Worm (Caenorhabditis elegans): ENCODE results near the gene ceh-34.
A peak's percentile ranks its signal among the peaks of the same experiment; 100 is the strongest.

Gene ceh-34

DNA sequence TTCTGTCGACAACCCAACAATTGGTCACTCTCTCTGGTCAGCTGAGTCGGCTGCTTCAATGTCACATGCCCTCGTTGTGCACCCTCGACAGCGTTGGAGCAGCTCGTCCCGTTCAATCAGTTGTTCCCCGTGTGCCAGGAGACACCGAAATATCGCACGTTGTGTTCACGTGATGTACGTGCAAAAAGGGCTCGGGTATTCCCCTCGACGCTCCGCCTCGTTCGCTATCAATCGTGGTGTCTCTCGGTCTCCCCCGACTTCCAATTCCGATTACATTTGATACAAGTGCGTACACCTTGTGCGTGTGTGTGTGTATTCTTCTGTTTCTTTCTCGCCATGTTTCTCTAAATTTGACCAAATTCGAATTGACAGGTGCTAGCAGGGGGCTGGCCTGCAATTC is 47.9 kb downstream of the ceh-34 start (continued):
- TF ChIP-seq F37B4.10 (GFP tag; IDR thresholded peaks at IDR 0.05) (no peak), repo-1 (tag; optimal IDR thresholded peaks at IDR 0.05) (no peak), nhr-90 (tag; optimal IDR thresholded peaks at IDR 0.05) (peak; percentile 46), rcor-1 (GFP tag; IDR thresholded peaks at IDR 0.05) (no peak), hlh-12 (tag; optimal IDR thresholded peaks at IDR 0.05) (no peak), hrde-1 (tag; optimal IDR thresholded peaks at IDR 0.05; ENCODE audit: borderline replicate concordance) (no peak), F10E7.11 (tag; optimal IDR thresholded peaks at IDR 0.05) (no peak), T07F8.4 (tag; optimal IDR thresholded peaks at IDR 0.05) (no peak), ets-4 (GFP tag; optimal IDR thresholded peaks at IDR 0.05) (peak; percentile 62), zfh-2 (GFP tag; conservative IDR thresholded peaks at IDR 0.05) (peak; percentile 86), ZK185.1 (tag; optimal IDR thresholded peaks at IDR 0.05; ENCODE audit: poor library complexity, severe bottlenecking) (no peak), ztf-22 (GFP tag; optimal IDR thresholded peaks at IDR 0.05) (peak; percentile 91), lin-35 (GFP tag; optimal IDR thresholded peaks at IDR 0.05) (no peak), Y95B8A.8 (GFP tag; IDR thresholded peaks at IDR 0.05) (no peak), sptf-2 (GFP tag; optimal IDR thresholded peaks at IDR 0.05) (no peak), B0019.2 (GFP tag; conservative IDR thresholded peaks at IDR 0.05) (no peak), ama-1 (optimal IDR thresholded peaks at IDR 0.05) (no peak), ama-1 (GFP tag; optimal IDR thresholded peaks at IDR 0.05) (no peak), ekl-4 (GFP tag; IDR thresholded peaks at IDR 0.05) (0 out of 2 replicates have a peak, but pooled peaks have one; percentile 44), athp-1 (tag; optimal IDR thresholded peaks at IDR 0.05) (no peak), die-1 (tag; optimal IDR thresholded peaks at IDR 0.05) (no peak), nhr-27 (tag; optimal IDR thresholded peaks at IDR 0.05) (no peak), F57A8.1 (GFP tag; optimal IDR thresholded peaks at IDR 0.05) (no peak), lag-1 (GFP tag; IDR thresholded peaks at IDR 0.05) (no peak), him-1 (tag; optimal IDR thresholded peaks at IDR 0.05) (no peak), F39B2.1 (GFP tag; IDR thresholded peaks at IDR 0.05) (no peak), sea-2 (GFP tag; IDR thresholded peaks at IDR 0.05) (no peak), F57C9.4 (tag; optimal IDR thresholded peaks at IDR 0.05) (no peak), let-526 (GFP tag; IDR thresholded peaks at IDR 0.05) (peak; percentile 84), attf-3 (GFP tag; conservative IDR thresholded peaks at IDR 0.05) (no peak), zim-3 (tag; optimal IDR thresholded peaks at IDR 0.05) (no peak), tbx-9 (tag; optimal IDR thresholded peaks at IDR 0.05; ENCODE audit: borderline replicate concordance) (no peak), cebp-2 (GFP tag; IDR thresholded peaks at IDR 0.05) (no peak), K12H6.12 (tag; optimal IDR thresholded peaks at IDR 0.05) (no peak), hmg-20 (GFP tag; IDR thresholded peaks at IDR 0.05) (no peak), somi-1 (GFP tag; optimal IDR thresholded peaks at IDR 0.05) (peak; percentile 81), B0336.3 (GFP tag; IDR thresholded peaks at IDR 0.05) (peak; percentile 78), lir-1 (GFP tag; conservative IDR thresholded peaks at IDR 0.05) (peak; percentile 36; the same call in 1 of the 2 replicates), ztf-18 (tag; optimal IDR thresholded peaks at IDR 0.05) (peak; percentile 38), bed-1 (GFP tag; IDR thresholded peaks at IDR 0.05) (no peak), ccch-3 (GFP tag; optimal IDR thresholded peaks at IDR 0.05) (no peak), Y79H2A.3 (GFP tag; conservative IDR thresholded peaks at IDR 0.05) (no peak), ceh-91 (GFP tag; IDR thresholded peaks at IDR 0.05) (no peak), madf-10 (tag; optimal IDR thresholded peaks at IDR 0.05) (peak; percentile 42), gei-17 (GFP tag; optimal IDR thresholded peaks at IDR 0.05) (peak; percentile 41), hlh-26 (GFP tag; conservative IDR thresholded peaks at IDR 0.05) (no peak), dpff-1 (tag; optimal IDR thresholded peaks at IDR 0.05) (no peak), madf-3 (GFP tag; IDR thresholded peaks at IDR 0.05) (no peak), cebp-1 (GFP tag; IDR thresholded peaks at IDR 0.05) (no peak), cebp-1 (tag; optimal IDR thresholded peaks at IDR 0.05) (peak; percentile 81)
